Fruit fly (Drosophila melanogaster): ENCODE measurements around the gene CG43362.

The CG43362 gene

dm6 chr2L:18325120-18325581 lies 33.9 kb upstream of the CG43362 start (continued):
- TF ChIP-seq CG3838 (GFP tag; optimal IDR thresholded peaks at IDR 0.05) (peak; percentile 43), lola (GFP tag; optimal IDR thresholded peaks at IDR 0.05) (peak in 1 of 3 experiments; percentile 84), Hand (GFP tag; optimal IDR thresholded peaks at IDR 0.05) (peak; percentile 9), Sry-δ (GFP tag; optimal IDR thresholded peaks at IDR 0.05) (peak; percentile 49), CG9215 (GFP tag; IDR thresholded peaks at IDR 0.05) (peak; percentile 43; the same call in 1 of the 2 replicates), gem (tag; optimal IDR thresholded peaks at IDR 0.05) (peak; percentile 92), CG11398 (GFP tag; optimal IDR thresholded peaks at IDR 0.05) (peak; percentile 72), Six4 (GFP tag; optimal IDR thresholded peaks at IDR 0.05) (peak; percentile 76), Ravus (GFP tag; IDR thresholded peaks at IDR 0.05) (peak; percentile 22), NK7.1 (GFP tag; optimal IDR thresholded peaks at IDR 0.05) (peak; percentile 62), HmgZ (tag; optimal IDR thresholded peaks at IDR 0.05) (peak; percentile 79), CG6272 (GFP tag; IDR thresholded peaks at IDR 0.05) (peak; percentile 67), D19B (GFP tag; optimal IDR thresholded peaks at IDR 0.05) (peak; percentile 21), ranshi (GFP tag; IDR thresholded peaks at IDR 0.05) (peak; percentile 82), Bgb (GFP tag; IDR thresholded peaks at IDR 0.05; ENCODE audit: partially characterized antibody) (no peak), Bdp1 (GFP tag; optimal IDR thresholded peaks at IDR 0.05) (peak; percentile 56), lab (GFP tag; optimal IDR thresholded peaks at IDR 0.05) (peak; percentile 82), tup (GFP tag; optimal IDR thresholded peaks at IDR 0.05) (peak; percentile 56), Sox102F (GFP tag; optimal IDR thresholded peaks at IDR 0.05) (peak; percentile 91), Doc3 (GFP tag; IDR thresholded peaks at IDR 0.05; ENCODE audit: partially characterized antibody) (no peak), CG10462 (GFP tag; optimal IDR thresholded peaks at IDR 0.05) (peak; percentile 50), org-1 (GFP tag; optimal IDR thresholded peaks at IDR 0.05) (peak; percentile 71), ato (GFP tag; IDR thresholded peaks at IDR 0.05; ENCODE audit: partially characterized antibody) (no peak), Lpt (GFP tag; optimal IDR thresholded peaks at IDR 0.05) (no peak), exex (tag; optimal IDR thresholded peaks at IDR 0.05) (peak; percentile 46), CG10274 (GFP tag; optimal IDR thresholded peaks at IDR 0.05) (peak; percentile 39), CG6689 (GFP tag; IDR thresholded peaks at IDR 0.05) (peak; percentile 88), Camta (GFP tag; optimal IDR thresholded peaks at IDR 0.05) (peak; percentile 86), cad (GFP tag; optimal IDR thresholded peaks at IDR 0.05) (no peak), unc-4 (GFP tag; IDR thresholded peaks at IDR 0.05; ENCODE audit: partially characterized antibody) (no peak), nom (GFP tag; optimal IDR thresholded peaks at IDR 0.05) (no peak), GATAe (GFP tag; conservative IDR thresholded peaks at IDR 0.05) (peak; percentile 91), CG12391 (tag; optimal IDR thresholded peaks at IDR 0.05) (peak; percentile 88), CG10366 (GFP tag; IDR thresholded peaks at IDR 0.05) (peak; percentile 89), H15 (GFP tag; IDR thresholded peaks at IDR 0.05) (peak; percentile 76), zen2 (GFP tag; IDR thresholded peaks at IDR 0.05; ENCODE audit: partially characterized antibody) (no peak), p53 (GFP tag; optimal IDR thresholded peaks at IDR 0.05) (peak; percentile 50), CG17829 (tag; optimal IDR thresholded peaks at IDR 0.05) (peak; percentile 87), gcm (GFP tag; optimal IDR thresholded peaks at IDR 0.05) (peak; percentile 84), jumu (GFP tag; optimal IDR thresholded peaks at IDR 0.05) (peak; percentile 82), dati (GFP tag; IDR thresholded peaks at IDR 0.05) (peak; percentile 80), bowl (GFP tag; IDR thresholded peaks at IDR 0.05) (peak; percentile 68), pfk (GFP tag; optimal IDR thresholded peaks at IDR 0.05) (no peak), CG10565 (GFP tag; optimal IDR thresholded peaks at IDR 0.05) (no peak), Dip2 (GFP tag; IDR thresholded peaks at IDR 0.05) (no peak), bigmax (GFP tag; optimal IDR thresholded peaks at IDR 0.05) (no peak), CG16813 (GFP tag; IDR thresholded peaks at IDR 0.05; ENCODE audit: partially characterized antibody) (no peak), CG7271 (tag; optimal IDR thresholded peaks at IDR 0.05) (no peak), ERR (GFP tag; optimal IDR thresholded peaks at IDR 0.05) (peak; percentile 33), CG6254 (GFP tag; optimal IDR thresholded peaks at IDR 0.05) (peak; percentile 74)
